Worm (Caenorhabditis elegans): Measurements from ENCODE around the gene nlf-1.

DNA sequence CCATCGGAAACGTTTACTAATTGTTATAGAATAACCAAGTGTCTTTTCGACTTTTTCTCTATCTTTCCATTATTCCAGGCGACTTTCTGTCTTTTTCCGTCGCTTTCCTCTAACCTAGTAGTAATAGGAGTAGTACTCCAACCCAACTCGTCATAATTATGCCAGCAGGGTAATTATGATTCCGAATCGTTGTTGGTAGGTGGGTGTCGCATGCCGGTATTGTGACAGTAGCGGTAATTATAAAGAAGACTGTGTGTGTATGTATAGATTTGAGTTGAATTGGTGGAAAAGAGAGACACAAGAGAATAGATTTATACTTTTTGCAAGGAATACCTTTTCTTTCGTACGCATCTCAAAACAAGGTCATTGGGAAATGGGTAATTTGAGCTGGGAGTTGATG lies 12.3 kb downstream of the nlf-1 start:
- TF ChIP-seq lir-3 (tag; optimal IDR thresholded peaks at IDR 0.05) = no peak
- no peak for TF ChIP-seq snpc-4 (tag; optimal IDR thresholded peaks at IDR 0.05)
- peak in 1 of 2 experiments; percentile 66 for TF ChIP-seq unc-62 (GFP tag; optimal IDR thresholded peaks at IDR 0.05 in 1 of 2)
- TF ChIP-seq unc-62 (tag; optimal IDR thresholded peaks at IDR 0.05) = no peak
- no peak for TF ChIP-seq dpl-1 (GFP tag; optimal IDR thresholded peaks at IDR 0.05)
- TF ChIP-seq lin-15B (tag; optimal IDR thresholded peaks at IDR 0.05) = no peak
- TF ChIP-seq nhr-6 (tag; optimal IDR thresholded peaks at IDR 0.05) = no peak
- TF ChIP-seq nhr-42 (GFP tag; IDR thresholded peaks at IDR 0.05) = no peak
- no peak for TF ChIP-seq Y75B8A.6 (GFP tag; IDR thresholded peaks at IDR 0.05)
- TF ChIP-seq ztf-11 (tag; optimal IDR thresholded peaks at IDR 0.05) = no peak
